Worm (Caenorhabditis elegans) whole organism, young adult: ENCODE data around the gene srx-125.

Experiments used
- F10E7.11 ChIP-seq: sonication (generic microtip); optimal IDR thresholded peaks from 2 replicates; lab custom pipeline; 2017; ENCODE audit warnings: mild to moderate bottlenecking, missing genetic modification characterization, moderate library complexity, missing compliant biosample characterization
- F57A8.1 ChIP-seq: fragments of 200-800 bp; sonication (Bioruptor generic); optimal IDR thresholded peaks from 2 replicates; lab custom pipeline; 2018; ENCODE audit warnings: mild to moderate bottlenecking, missing genetic modification characterization, moderate library complexity, missing compliant biosample characterization
- ZK185.1 ChIP-seq: sonication (generic microtip); optimal IDR thresholded peaks from 2 replicates; lab custom pipeline; 2016; ENCODE audit warnings: mild to moderate bottlenecking, missing genetic modification characterization, missing compliant biosample characterization; ENCODE audit not compliant: poor library complexity, severe bottlenecking
- akir-1 ChIP-seq: fragments of 200-800 bp; sonication (Bioruptor generic); optimal IDR thresholded peaks from 2 replicates; lab custom pipeline; 2018; ENCODE audit warnings: mild to moderate bottlenecking, missing genetic modification characterization, moderate library complexity, missing compliant biosample characterization
- attf-3 ChIP-seq: fragments of 200-800 bp; sonication (Bioruptor generic); conservative IDR thresholded peaks from 2 replicates; pipeline ENCODE4 v1.3.6; 2022; ENCODE audit warnings: missing genetic modification reagents, missing genetic modification characterization, missing compliant biosample characterization
- bed-1 ChIP-seq: fragments of 200-800 bp; sonication (Bioruptor generic); IDR thresholded peaks from 2 replicates; pipeline ENCODE4 v1.3.6; 2022; ENCODE audit warnings: missing genetic modification reagents, missing genetic modification characterization, missing compliant biosample characterization
- cebp-2 ChIP-seq: fragments of 200-800 bp; sonication (Bioruptor generic); IDR thresholded peaks from 2 replicates; pipeline ENCODE4 v1.3.6; 2022; ENCODE audit warnings: missing genetic modification characterization, missing compliant biosample characterization
- egl-44 ChIP-seq: fragments of 200-800 bp; sonication (Bioruptor generic); IDR thresholded peaks from 2 replicates; pipeline ENCODE4 v1.3.6; 2022; ENCODE audit warnings: missing genetic modification reagents, missing genetic modification characterization, missing compliant biosample characterization
- lin-35 ChIP-seq, 3 experiments: fragments of 150-350 bp in 2 of 3; sonication (generic microtip) in 1 of 3; optimal IDR thresholded peaks; 2 replicates each; lab custom pipeline; 2014 to 2018; ENCODE audit warnings: missing biosample characterization in 3 of 3, missing genetic modification characterization in 3 of 3, missing genetic modification reagents in 3 of 3
- snpc-4 ChIP-seq, 5 experiments: fragments of 150-350 bp in 1 of 5; sonication (generic microtip) in 4 of 5; optimal IDR thresholded peaks; 2 replicates each; lab custom pipeline; 2014 to 2018; ENCODE audit warnings: missing genetic modification characterization in 5 of 5, missing biosample characterization in 3 of 5, antibody characterized with exemption in 2 of 5, mild to moderate bottlenecking in 2 of 5, missing compliant biosample characterization in 2 of 5, missing genotype in 2 of 5, moderate library complexity in 2 of 5, missing genetic modification reagents in 1 of 5
- unc-62 ChIP-seq: fragments of 150-350 bp; optimal IDR thresholded peaks from 2 replicates; lab custom pipeline; 2014; ENCODE audit warnings: missing biosample characterization, missing genetic modification reagents, missing genetic modification characterization

- TF ChIP-seq snpc-4 (GFP tag; optimal IDR thresholded peaks at IDR 0.05; lab: Kevin White, UChicago) (no peak), snpc-4 (tag; optimal IDR thresholded peaks at IDR 0.05; lab: Kevin White, UChicago) (no peak), ZK185.1 (tag; lab: Kevin White, UChicago) (no peak), akir-1 (GFP tag; lab: Kevin White, UChicago) (no peak), unc-62 (GFP tag; lab: Kevin White, UChicago) (no peak), F10E7.11 (tag; lab: Kevin White, UChicago) (no peak), attf-3 (GFP tag; lab: Robert Waterston, UW) (0 out of 2 replicates have a peak, but pooled peaks have one; percentile 6), bed-1 (GFP tag; lab: Robert Waterston, UW) (no peak), cebp-2 (GFP tag; lab: Robert Waterston, UW) (no peak), F57A8.1 (no peak), lin-35 (GFP tag; optimal IDR thresholded peaks at IDR 0.05; lab: Kevin White, UChicago) (no peak), egl-44 (GFP tag; lab: Robert Waterston, UW) (no peak)
Observed at ce11 chrV:13408440-13408839, 41.3 kb downstream of the srx-125 start.
